Fruit fly (Drosophila melanogaster): ENCODE data around the gene isoQC.
A peak's percentile ranks its signal among the peaks of the same experiment; 100 is the strongest.

isoQC gene

DNA sequence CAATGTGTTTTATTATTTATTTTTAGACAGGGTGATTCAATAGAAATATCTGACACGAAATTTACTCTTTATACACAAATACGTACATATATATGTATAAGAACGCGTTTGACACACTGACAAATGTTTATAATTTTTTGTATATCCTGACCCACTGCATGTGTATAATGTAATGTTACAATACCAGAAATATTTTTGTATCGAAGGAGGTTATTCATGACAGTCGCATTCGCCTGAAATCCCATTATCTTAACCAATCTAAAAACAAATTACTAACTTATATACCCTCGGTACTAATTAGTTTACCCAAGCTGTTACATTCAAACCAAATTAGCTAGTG, 20.0 kb downstream of the isoQC start (continued):
- no peak for TF ChIP-seq spab (GFP tag; optimal IDR thresholded peaks at IDR 0.05)
- peak; percentile 8 for TF ChIP-seq Met (GFP tag; optimal IDR thresholded peaks at IDR 0.05)
- no peak for TF ChIP-seq CG6808 (GFP tag; optimal IDR thresholded peaks at IDR 0.05)
- TF ChIP-seq Ets96B (tag; optimal IDR thresholded peaks at IDR 0.05) = peak; percentile 9
- TF ChIP-seq Sox15 (GFP tag; optimal IDR thresholded peaks at IDR 0.05) = no peak
- peak; percentile 25; the same call in 1 of the 2 replicates for TF ChIP-seq CG15336 (GFP tag; IDR thresholded peaks at IDR 0.05)
- no peak for TF ChIP-seq Smox (GFP tag; optimal IDR thresholded peaks at IDR 0.05)
- TF ChIP-seq dac (GFP tag; optimal IDR thresholded peaks at IDR 0.05) = no peak
- TF ChIP-seq CG6854 (GFP tag; optimal IDR thresholded peaks at IDR 0.05) = no peak
- peak; percentile 1 for TF ChIP-seq achi (GFP tag; optimal IDR thresholded peaks at IDR 0.05)
- TF ChIP-seq CG10669 (GFP tag; optimal IDR thresholded peaks at IDR 0.05) = no peak
- TF ChIP-seq Hr39 (GFP tag; optimal IDR thresholded peaks at IDR 0.05) = no peak
- TF ChIP-seq eg (GFP tag; IDR thresholded peaks at IDR 0.05) = no peak
- TF ChIP-seq lz (GFP tag; optimal IDR thresholded peaks at IDR 0.05) = peak; percentile 13
- TF ChIP-seq topi (GFP tag; optimal IDR thresholded peaks at IDR 0.05) = no peak

DNA sequence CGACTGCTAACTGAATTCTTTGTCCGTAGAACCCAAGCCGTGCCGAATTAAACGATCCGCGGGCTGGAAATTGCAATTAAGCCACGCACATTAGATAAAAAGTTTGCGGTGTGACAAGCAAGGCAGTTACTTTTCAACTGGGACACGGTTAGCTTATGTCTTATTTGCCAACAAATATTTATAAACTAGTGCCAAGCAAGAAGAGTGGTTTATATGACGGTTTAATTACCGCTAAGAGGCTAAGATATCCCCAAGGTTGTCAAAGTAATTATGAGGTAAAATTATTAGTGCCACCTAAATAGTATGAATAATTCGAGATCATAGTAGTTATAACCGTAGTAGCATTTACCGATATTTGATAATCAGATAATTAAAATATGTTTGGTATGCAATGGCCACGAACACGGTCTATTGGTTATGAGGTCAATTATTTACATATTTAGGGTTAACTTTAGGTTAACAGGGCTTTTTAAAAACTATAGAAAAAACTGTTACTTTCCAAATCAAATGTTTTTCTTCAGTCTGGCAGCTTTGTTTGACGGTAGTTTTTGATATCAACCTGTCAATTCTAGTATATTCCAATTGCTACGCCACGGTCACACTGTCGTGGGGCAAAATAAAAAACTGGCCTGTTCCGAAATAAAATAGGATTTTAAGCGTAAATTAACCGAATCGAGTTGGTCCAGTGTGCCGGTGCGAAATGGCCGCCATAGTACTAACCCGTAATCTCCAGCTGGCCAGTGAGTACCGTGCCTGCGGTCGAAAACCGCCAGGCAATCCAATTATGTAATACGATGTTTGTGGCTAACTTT, 20.7 kb downstream of the isoQC start, which contains the start of gene ZnT77C:
Gene ZnT77C (minus strand): TSS at position 142 of the 812 bp plus-strand sequence.
- TF ChIP-seq CG8632 (GFP tag; optimal IDR thresholded peaks at IDR 0.05) (no peak), vri (GFP tag; optimal IDR thresholded peaks at IDR 0.05) (peak; percentile 83), Eip78C (GFP tag) (peak; percentile 37), Hr38 (GFP tag; optimal IDR thresholded peaks at IDR 0.05) (no peak), Blimp-1 (GFP tag; optimal IDR thresholded peaks at IDR 0.05) (no peak), Ets21C (GFP tag; optimal IDR thresholded peaks at IDR 0.05) (no peak), Lpt (GFP tag; optimal IDR thresholded peaks at IDR 0.05) (no peak), Sox14 (GFP tag; optimal IDR thresholded peaks at IDR 0.05) (peak; percentile 5)

dm6 chr3L:20497124-20497996, 23.1 kb downstream of the isoQC start, which contains the start of gene CG32425:
CG32425 (plus strand) TSS chr3L:20497323.
- TF ChIP-seq CG6854 (GFP tag; optimal IDR thresholded peaks at IDR 0.05) (peak; percentile 54), CG32006 (GFP tag; optimal IDR thresholded peaks at IDR 0.05) (no peak), CG1621 (tag; optimal IDR thresholded peaks at IDR 0.05) (peak; percentile 94), vri (GFP tag; optimal IDR thresholded peaks at IDR 0.05) (peak; percentile 88), Sox14 (GFP tag; optimal IDR thresholded peaks at IDR 0.05) (peak; percentile 8), Ets21C (GFP tag; optimal IDR thresholded peaks at IDR 0.05) (no peak), fkh (GFP tag; optimal IDR thresholded peaks at IDR 0.05) (peak; percentile 47), CG8632 (GFP tag; optimal IDR thresholded peaks at IDR 0.05) (no peak), Eip75B (GFP tag; optimal IDR thresholded peaks at IDR 0.05) (peak; percentile 33), Met (GFP tag; optimal IDR thresholded peaks at IDR 0.05) (no peak), CG15336 (GFP tag; IDR thresholded peaks at IDR 0.05) (no peak), CG6808 (GFP tag; optimal IDR thresholded peaks at IDR 0.05) (peak; percentile 30), Hr4 (GFP tag; optimal IDR thresholded peaks at IDR 0.05) (peak; percentile 12), CG4318 (GFP tag; optimal IDR thresholded peaks at IDR 0.05) (no peak), topi (GFP tag; optimal IDR thresholded peaks at IDR 0.05) (no peak), Eip78C (GFP tag) (peak; percentile 37)

DNA sequence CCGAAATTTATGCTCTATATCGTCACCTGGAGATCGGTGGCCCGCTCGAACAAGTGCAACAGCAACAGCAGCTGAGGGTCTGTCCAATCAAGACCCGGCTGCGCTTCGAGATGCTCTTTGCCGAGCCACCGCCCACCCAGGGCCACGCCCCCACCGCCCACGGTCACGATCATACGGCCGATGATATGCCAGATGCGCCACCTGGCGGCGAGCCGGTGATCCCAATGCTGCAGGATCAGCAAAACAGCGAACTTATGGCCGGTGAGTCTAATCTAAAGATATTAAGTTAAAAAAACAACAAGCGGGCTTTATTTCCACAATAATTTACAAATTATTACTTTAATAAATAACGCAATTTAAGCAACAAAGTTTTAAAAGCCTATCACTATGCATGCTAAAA, 23.9 kb downstream of the isoQC start:
- TF ChIP-seq eg (GFP tag; IDR thresholded peaks at IDR 0.05) (no peak), Ets96B (tag; optimal IDR thresholded peaks at IDR 0.05) (no peak), Sox14 (GFP tag; optimal IDR thresholded peaks at IDR 0.05) (no peak), vri (GFP tag; optimal IDR thresholded peaks at IDR 0.05) (no peak), CG8632 (GFP tag; optimal IDR thresholded peaks at IDR 0.05) (no peak), CG16779 (tag; optimal IDR thresholded peaks at IDR 0.05) (no peak), fd59A (GFP tag; optimal IDR thresholded peaks at IDR 0.05) (no peak), CG34406 (GFP tag; optimal IDR thresholded peaks at IDR 0.05) (no peak), pdm3 (GFP tag; optimal IDR thresholded peaks at IDR 0.05) (no peak), spab (GFP tag; optimal IDR thresholded peaks at IDR 0.05) (no peak), Hr39 (GFP tag; optimal IDR thresholded peaks at IDR 0.05) (no peak), CG11902 (GFP tag; optimal IDR thresholded peaks at IDR 0.05) (no peak), Hr4 (GFP tag; optimal IDR thresholded peaks at IDR 0.05) (no peak), fd85E (GFP tag; optimal IDR thresholded peaks at IDR 0.05) (no peak), esn (GFP tag; optimal IDR thresholded peaks at IDR 0.05) (no peak), Eip93F (GFP tag; optimal IDR thresholded peaks at IDR 0.05) (no peak), Hr38 (GFP tag; optimal IDR thresholded peaks at IDR 0.05) (no peak), Blimp-1 (GFP tag; optimal IDR thresholded peaks at IDR 0.05) (no peak), CG8119 (GFP tag; IDR thresholded peaks at IDR 0.05) (no peak)
